Fruit fly (Drosophila melanogaster) whole organism, embryonic: Measurements from ENCODE around the gene Eo.
A peak's percentile ranks its signal among the peaks of the same experiment; 100 is the strongest.

Experiments used
- C15 ChIP-seq: fragments of 200-800 bp; sonication (Bioruptor generic); IDR thresholded peaks from 3 replicates; pipeline ENCODE4 v1.3.6; 2022; ENCODE audit warnings: missing biosample characterization, missing genetic modification characterization
- CG10209 ChIP-seq: fragments of 200-800 bp; sonication (Bioruptor generic); optimal IDR thresholded peaks from 3 replicates; lab custom pipeline; 2017; ENCODE audit warnings: missing biosample characterization, mild to moderate bottlenecking, missing genetic modification characterization, missing genetic modification reagents
- CG1024 ChIP-seq: fragments of 200-800 bp; sonication (Bioruptor generic); IDR thresholded peaks from 2 replicates; pipeline ENCODE4 v1.3.6; 2022; ENCODE audit warnings: missing biosample characterization, missing genetic modification characterization
- CG10462 ChIP-seq: fragments of 200-800 bp; sonication (Bioruptor generic); optimal IDR thresholded peaks from 2 replicates; lab custom pipeline; 2016; ENCODE audit warnings: missing biosample characterization, missing genetic modification characterization
- CG11085 ChIP-seq: fragments of 200-800 bp; sonication (Bioruptor generic); IDR thresholded peaks from 2 replicates; pipeline ENCODE4 v1.3.6; 2022; ENCODE audit warnings: missing biosample characterization, missing genetic modification characterization
- CG11093 ChIP-seq: fragments of 200-800 bp; sonication (Bioruptor generic); IDR thresholded peaks from 3 replicates; pipeline ENCODE4 v1.3.6; 2022; ENCODE audit warnings: missing biosample characterization, missing genetic modification characterization
- CG11247 ChIP-seq: fragments of 200-800 bp; sonication (Bioruptor generic); IDR thresholded peaks from 2 replicates; pipeline ENCODE4 v1.3.6; 2022; ENCODE audit warnings: missing biosample characterization, missing genetic modification characterization
- CG12155 ChIP-seq: fragments of 200-800 bp; sonication (Bioruptor generic); optimal IDR thresholded peaks from 3 replicates; lab custom pipeline; 2016; ENCODE audit warnings: missing biosample characterization, missing genetic modification characterization
- CG13424 ChIP-seq: fragments of 200-800 bp; sonication (Bioruptor generic); optimal IDR thresholded peaks from 2 replicates; lab custom pipeline; 2019; ENCODE audit warnings: missing biosample characterization, mild to moderate bottlenecking, missing genetic modification characterization, moderate library complexity
- CG15011 ChIP-seq: fragments of 200-800 bp; sonication (Bioruptor generic); optimal IDR thresholded peaks from 3 replicates; lab custom pipeline; 2018; ENCODE audit warnings: missing biosample characterization, mild to moderate bottlenecking, missing genetic modification characterization
- CG15696 ChIP-seq: fragments of 200-800 bp; sonication (Bioruptor generic); optimal IDR thresholded peaks from 2 replicates; lab custom pipeline; 2019; ENCODE audit warnings: missing biosample characterization, mild to moderate bottlenecking, missing genetic modification characterization, moderate library complexity
- CG17385 ChIP-seq: fragments of 200-800 bp; sonication (Bioruptor generic); optimal IDR thresholded peaks from 3 replicates; lab custom pipeline; 2018; ENCODE audit warnings: missing biosample characterization, mild to moderate bottlenecking, missing genetic modification characterization
- CG17829 ChIP-seq: fragments of 200-800 bp; optimal IDR thresholded peaks from 2 replicates; lab custom pipeline; 2019; ENCODE audit warnings: missing biosample characterization, mild to moderate bottlenecking, missing genetic modification characterization, moderate library complexity
- CG18764 ChIP-seq: fragments of 200-800 bp; sonication (Bioruptor generic); optimal IDR thresholded peaks from 3 replicates; lab custom pipeline; 2016; ENCODE audit warnings: missing biosample characterization, missing genetic modification characterization
- CG2875 ChIP-seq: fragments of 200-800 bp; sonication (Bioruptor generic); optimal IDR thresholded peaks from 2 replicates; lab custom pipeline; 2017; ENCODE audit warnings: missing biosample characterization, mild to moderate bottlenecking, missing genetic modification characterization, missing genetic modification reagents
- CG34224 ChIP-seq: fragments of 200-800 bp; sonication (Bioruptor generic); IDR thresholded peaks from 3 replicates; pipeline ENCODE4 v1.3.6; 2022; ENCODE audit warnings: missing biosample characterization, missing genetic modification characterization; ENCODE audit not compliant: partially characterized antibody
- CG4404 ChIP-seq: fragments of 200-800 bp; sonication (Bioruptor generic); IDR thresholded peaks from 2 replicates; pipeline ENCODE4 v1.3.6; 2022; ENCODE audit warnings: missing biosample characterization, missing genetic modification characterization
- CG4424 ChIP-seq: fragments of 200-800 bp; sonication (Bioruptor generic); optimal IDR thresholded peaks from 3 replicates; lab custom pipeline; 2016; ENCODE audit warnings: missing biosample characterization, missing genetic modification characterization
- CG6175 ChIP-seq: fragments of 200-800 bp; sonication (Bioruptor generic); IDR thresholded peaks from 3 replicates; pipeline ENCODE4 v1.3.6; 2022; ENCODE audit warnings: missing biosample characterization, missing genetic modification characterization
- CG7928 ChIP-seq: fragments of 200-800 bp; sonication (Bioruptor generic); optimal IDR thresholded peaks from 2 replicates; lab custom pipeline; 2017; ENCODE audit warnings: missing biosample characterization, mild to moderate bottlenecking, missing genetic modification characterization
- CG8281 ChIP-seq: fragments of 200-800 bp; sonication (Bioruptor generic); optimal IDR thresholded peaks from 2 replicates; lab custom pipeline; 2018; ENCODE audit warnings: missing biosample characterization, mild to moderate bottlenecking, missing genetic modification characterization, moderate library complexity
- CG9876 ChIP-seq: fragments of 200-800 bp; sonication (Bioruptor generic); optimal IDR thresholded peaks from 2 replicates; lab custom pipeline; 2016; ENCODE audit warnings: missing biosample characterization, missing genetic modification characterization
- Dref ChIP-seq: fragments of 200-800 bp; sonication (Bioruptor generic); IDR thresholded peaks from 2 replicates; pipeline ENCODE4 v1.3.6; 2022; ENCODE audit warnings: missing biosample characterization, missing genetic modification characterization
- Drgx ChIP-seq: fragments of 200-800 bp; sonication (Bioruptor generic); IDR thresholded peaks from 2 replicates; pipeline ENCODE4 v1.3.6; 2022; ENCODE audit warnings: missing biosample characterization, missing genetic modification characterization
- E2f1 ChIP-seq: fragments of 200-800 bp; sonication (Bioruptor generic); IDR thresholded peaks from 2 replicates; pipeline ENCODE4 v1.3.6; 2022; ENCODE audit warnings: missing biosample characterization, missing genetic modification characterization
- Ets65A ChIP-seq: fragments of 200-800 bp; sonication (Bioruptor generic); peaks from one replicate; lab custom pipeline; 2016; ENCODE audit warnings: missing biosample characterization, missing genetic modification characterization
- Ets97D ChIP-seq: fragments of 200-800 bp; sonication (Bioruptor generic); optimal IDR thresholded peaks from 3 replicates; lab custom pipeline; 2016; ENCODE audit warnings: missing biosample characterization, missing genetic modification characterization
- H15 ChIP-seq: fragments of 200-800 bp; sonication (Bioruptor generic); IDR thresholded peaks from 3 replicates; pipeline ENCODE4 v1.3.6; 2022; ENCODE audit warnings: missing biosample characterization, missing genetic modification characterization
- HmgD ChIP-seq: fragments of 200-800 bp; sonication (Bioruptor generic); optimal IDR thresholded peaks from 3 replicates; lab custom pipeline; 2016; ENCODE audit warnings: missing biosample characterization, missing genetic modification characterization
- Lim3 ChIP-seq: fragments of 200-800 bp; sonication (Bioruptor generic); IDR thresholded peaks from 2 replicates; pipeline ENCODE4 v1.3.6; 2022; ENCODE audit warnings: missing biosample characterization, missing genetic modification characterization
- MBD-R2 ChIP-seq: fragments of 200-800 bp; sonication (Bioruptor generic); IDR thresholded peaks from 2 replicates; pipeline ENCODE4 v1.3.6; 2022; ENCODE audit warnings: missing biosample characterization, missing genetic modification characterization
- Nf-YC ChIP-seq: fragments of 200-800 bp; optimal IDR thresholded peaks from 3 replicates; lab custom pipeline; 2019; ENCODE audit warnings: missing biosample characterization, mild to moderate bottlenecking, missing genetic modification characterization, moderate library complexity
- Sry-β ChIP-seq: fragments of 200-800 bp; sonication (Bioruptor generic); optimal IDR thresholded peaks from 2 replicates; lab custom pipeline; 2018; ENCODE audit warnings: missing biosample characterization, mild to moderate bottlenecking, missing genetic modification characterization, moderate library complexity
- Usf ChIP-seq: fragments of 200-800 bp; sonication (Bioruptor generic); optimal IDR thresholded peaks from 2 replicates; lab custom pipeline; 2017; ENCODE audit warnings: missing genotype, missing biosample characterization, missing genetic modification characterization
- ash1 ChIP-seq: fragments of 200-800 bp; sonication (Bioruptor generic); optimal IDR thresholded peaks from 2 replicates; lab custom pipeline; 2018; ENCODE audit warnings: missing biosample characterization, mild to moderate bottlenecking, missing genetic modification characterization
- cad ChIP-seq: fragments of >200 bp; optimal IDR thresholded peaks from 2 replicates; lab custom pipeline; 2017; ENCODE audit warnings: missing biosample characterization, missing genetic modification characterization
- cato ChIP-seq: fragments of 200-800 bp; sonication (Bioruptor generic); optimal IDR thresholded peaks from 2 replicates; lab custom pipeline; 2016; ENCODE audit warnings: missing biosample characterization, missing genetic modification characterization, borderline replicate concordance
- chif ChIP-seq, 2 experiments: fragments of 200-800 bp; sonication (Bioruptor generic); optimal IDR thresholded peaks; 3 replicates each; lab custom pipeline; 2016; ENCODE audit warnings: missing biosample characterization in 2 of 2, missing genetic modification characterization in 2 of 2
- crc ChIP-seq: fragments of 200-800 bp; sonication (Bioruptor generic); optimal IDR thresholded peaks from 2 replicates; lab custom pipeline; 2016; ENCODE audit warnings: missing biosample characterization, missing genetic modification characterization
- disco-r ChIP-seq: fragments of 200-800 bp; sonication (Bioruptor generic); optimal IDR thresholded peaks from 2 replicates; lab custom pipeline; 2016; ENCODE audit warnings: missing biosample characterization, missing genetic modification characterization
- exex ChIP-seq: fragments of 200-800 bp; sonication (Bioruptor generic); optimal IDR thresholded peaks from 4 replicates; lab custom pipeline; 2018; ENCODE audit warnings: missing biosample characterization, mild to moderate bottlenecking, missing genetic modification characterization, moderate library complexity
- h ChIP-seq: fragments of >200 bp; optimal IDR thresholded peaks from 2 replicates; lab custom pipeline; 2017
- ind ChIP-seq: fragments of 200-800 bp; sonication (Bioruptor generic); optimal IDR thresholded peaks from 3 replicates; lab custom pipeline; 2016; ENCODE audit warnings: missing biosample characterization, missing genetic modification characterization
- knrl ChIP-seq: fragments of 200-800 bp; sonication (Bioruptor generic); IDR thresholded peaks from 3 replicates; pipeline ENCODE4 v1.3.6; 2022; ENCODE audit warnings: missing biosample characterization, missing genetic modification characterization; ENCODE audit not compliant: partially characterized antibody
- nerfin-1 ChIP-seq: fragments of 200-800 bp; sonication (Bioruptor generic); optimal IDR thresholded peaks from 3 replicates; lab custom pipeline; 2019; ENCODE audit warnings: missing biosample characterization, mild to moderate bottlenecking, missing genetic modification characterization, moderate library complexity
- ro ChIP-seq: fragments of 200-800 bp; sonication (Bioruptor generic); IDR thresholded peaks from 2 replicates; pipeline ENCODE4 v1.3.6; 2022; ENCODE audit warnings: missing biosample characterization, missing genetic modification characterization
- sc ChIP-seq, 3 experiments: fragments of >200 bp in 2 of 3; fragments of 200-800 bp in 1 of 3; sonication (Bioruptor generic) in 1 of 3; optimal IDR thresholded peaks; 2 replicates in 2 of 3; 3 replicates in 1 of 3; lab custom pipeline; 2017; ENCODE audit warnings: mild to moderate bottlenecking in 1 of 3, missing biosample characterization in 1 of 3, missing genetic modification characterization in 1 of 3, missing genetic modification reagents in 1 of 3
- scrt ChIP-seq: fragments of 200-800 bp; sonication (Bioruptor generic); optimal IDR thresholded peaks from 2 replicates; lab custom pipeline; 2018; ENCODE audit warnings: missing biosample characterization, mild to moderate bottlenecking, missing genetic modification characterization, moderate library complexity
- sima ChIP-seq: fragments of 200-800 bp; sonication (Bioruptor generic); optimal IDR thresholded peaks from 2 replicates; lab custom pipeline; 2016; ENCODE audit warnings: missing biosample characterization, missing genetic modification characterization
- tio ChIP-seq: fragments of 200-800 bp; sonication (Bioruptor generic); optimal IDR thresholded peaks from 2 replicates; lab custom pipeline; 2017; ENCODE audit warnings: missing biosample characterization, missing genetic modification characterization, inconsistent platforms
- wor ChIP-seq: fragments of 200-800 bp; sonication (Bioruptor generic); IDR thresholded peaks from 2 replicates; pipeline ENCODE4 v1.3.6; 2022; ENCODE audit warnings: missing biosample characterization, missing genetic modification characterization

Eo gene

dm6 chrX:14882536-14883118 lies 36.0 kb downstream of the Eo start, which contains the start of the genes CG45064 and CG45065 (continued):
- TF ChIP-seq cato (GFP tag; lab: Kevin White, UChicago) = peak; percentile 76
- peak; percentile 45 for TF ChIP-seq CG9876 (GFP tag; lab: Kevin White, UChicago)
- TF ChIP-seq CG8281 = peak; percentile 58
- TF ChIP-seq nerfin-1 (tag; lab: Kevin White, UChicago) = peak; percentile 84
- peak; percentile 78 for TF ChIP-seq CG4424
- peak; percentile 77 for TF ChIP-seq E2f1
- no peak for TF ChIP-seq HmgD (GFP tag; lab: Kevin White, UChicago)
- peak; percentile 88 for TF ChIP-seq Drgx (GFP tag; lab: Robert Waterston, UW)
- peak; percentile 79 for TF ChIP-seq CG17385
- TF ChIP-seq knrl (GFP tag; lab: Robert Waterston, UW) = no peak
- TF ChIP-seq CG13424 (tag; lab: Kevin White, UChicago) = peak; percentile 88
- peak; percentile 24; the same call in 1 of the 2 replicates for TF ChIP-seq CG4404 (GFP tag; lab: Robert Waterston, UW)
- TF ChIP-seq CG11085 = no peak
- peak; percentile 31 for TF ChIP-seq CG7928
- peak; percentile 61 for TF ChIP-seq tio (GFP tag; lab: Kevin White, UChicago)
- TF ChIP-seq Nf-YC = peak; percentile 45
- TF ChIP-seq ro = peak; percentile 67
- no peak for TF ChIP-seq CG6175 (GFP tag; lab: Robert Waterston, UW)
- TF ChIP-seq sc (optimal IDR thresholded peaks at IDR 0.05; lab: Kevin White, UChicago) = no peak
- peak; percentile 70 for TF ChIP-seq sc (GFP tag; optimal IDR thresholded peaks at IDR 0.05; lab: Kevin White, UChicago)
- TF ChIP-seq CG1024 (GFP tag; lab: Robert Waterston, UW) = peak; percentile 75
- peak; percentile 51 for TF ChIP-seq Ets97D (GFP tag; lab: Kevin White, UChicago)
- no peak for TF ChIP-seq C15 (GFP tag; lab: Robert Waterston, UW)
- TF ChIP-seq ash1 (GFP tag; lab: Kevin White, UChicago) = no peak
- peak; percentile 11 for TF ChIP-seq exex (tag; lab: Kevin White, UChicago)
- peak; percentile 86 for TF ChIP-seq H15 (GFP tag; lab: Robert Waterston, UW)
- peak; percentile 60 for TF ChIP-seq Usf (GFP tag; lab: Kevin White, UChicago)
- peak; percentile 69 for TF ChIP-seq CG10462 (GFP tag; lab: Kevin White, UChicago)
- no peak for TF ChIP-seq h (lab: Kevin White, UChicago)
- TF ChIP-seq chif (GFP tag; optimal IDR thresholded peaks at IDR 0.05; lab: Kevin White, UChicago) = peak; percentile 70 to 84
- TF ChIP-seq wor (GFP tag; lab: Robert Waterston, UW) = peak; percentile 86
- TF ChIP-seq scrt = peak; percentile 69
- peak; percentile 58 for TF ChIP-seq CG15011 (GFP tag; lab: Kevin White, UChicago)
- peak; percentile 32 for TF ChIP-seq Sry-β
- no peak for TF ChIP-seq CG34224 (GFP tag; lab: Robert Waterston, UW)
- peak; percentile 56 for TF ChIP-seq CG18764 (GFP tag; lab: Kevin White, UChicago)
- TF ChIP-seq CG10209 = peak; percentile 79
- TF ChIP-seq CG15696 (tag; lab: Kevin White, UChicago) = no peak
- peak; percentile 43; the same call in 1 of the 2 replicates for TF ChIP-seq MBD-R2 (GFP tag; lab: Robert Waterston, UW)
- TF ChIP-seq disco-r (GFP tag; lab: Kevin White, UChicago) = peak; percentile 60
- TF ChIP-seq Dref (GFP tag; lab: Robert Waterston, UW) = no peak
- peak; percentile 96 for TF ChIP-seq Ets65A (GFP tag; lab: Kevin White, UChicago)
- no peak for TF ChIP-seq cad
- TF ChIP-seq CG17829 = peak; percentile 86
- peak; percentile 24 for TF ChIP-seq sima (GFP tag; lab: Kevin White, UChicago)
- TF ChIP-seq CG2875 (GFP tag; lab: Kevin White, UChicago) = peak; percentile 80
- peak; percentile 72 for TF ChIP-seq crc (GFP tag; lab: Kevin White, UChicago)
- TF ChIP-seq Lim3 (GFP tag; lab: Robert Waterston, UW) = peak; percentile 68
- TF ChIP-seq CG12155 = peak; percentile 67
- peak; percentile 81 for TF ChIP-seq ind (GFP tag; lab: Kevin White, UChicago)
- peak; percentile 76 for TF ChIP-seq CG11093 (GFP tag; lab: Robert Waterston, UW)
- TF ChIP-seq CG11247 (GFP tag; lab: Robert Waterston, UW) = peak; percentile 56; the same call in 1 of the 2 replicates
